Worm (Caenorhabditis elegans) whole organism, L4/young adult: ENCODE measurements around the gene ttbk-4.

Source experiments
- W03F9.2 ChIP-seq: fragments of 150-350 bp; optimal IDR thresholded peaks from 2 replicates; lab custom pipeline; 2014; ENCODE audit warnings: missing biosample characterization, missing genetic modification characterization
- dao-5 ChIP-seq: sonication (generic microtip); optimal IDR thresholded peaks from 2 replicates; lab custom pipeline; 2016; ENCODE audit warnings: missing genotype, missing genetic modification characterization, moderate library complexity, missing compliant biosample characterization

DNA sequence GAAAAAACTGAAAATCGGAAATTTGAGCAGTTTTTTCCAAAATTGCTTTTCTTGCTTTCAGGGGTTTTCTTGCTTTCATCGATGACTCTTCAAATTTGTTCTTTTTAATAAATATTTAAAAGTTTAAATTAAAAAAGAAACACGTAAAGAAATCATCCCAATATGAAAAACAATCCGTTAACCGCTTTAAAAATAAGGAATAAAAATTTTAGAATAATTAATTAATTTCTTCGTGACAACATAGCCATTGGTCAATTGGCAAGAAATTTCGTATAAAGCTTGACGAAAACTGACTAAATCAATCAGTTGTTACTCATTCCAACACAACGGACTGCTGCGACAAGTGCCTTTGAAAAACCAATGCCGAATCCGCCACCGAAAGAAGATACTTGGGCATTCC is 37.6 kb upstream of the ttbk-4 start, which contains the start of gene nsph-3.2:
- TF ChIP-seq dao-5 (tag; lab: Kevin White, UChicago): no peak
- TF ChIP-seq W03F9.2 (tag; lab: Kevin White, UChicago): no peak
